Fruit fly (Drosophila melanogaster) Kc167 (cell line): ENCODE measurements around the gene CG17806.

ENCODE experiments used
- h ChIP-seq: fragments of >200 bp; optimal IDR thresholded peaks from 3 replicates; lab custom pipeline; 2018; ENCODE audit warnings: missing external identifiers
- insv ChIP-seq: fragments of >200 bp; optimal IDR thresholded peaks from 3 replicates; lab custom pipeline; 2018; ENCODE audit warnings: missing external identifiers
- psq ChIP-seq: fragments of >200 bp; optimal IDR thresholded peaks from 2 replicates; lab custom pipeline; 2017; ENCODE audit warnings: missing external identifiers
- ttk ChIP-seq: sonication (Bioruptor generic); optimal IDR thresholded peaks from 2 replicates; lab custom pipeline; 2017; ENCODE audit warnings: missing external identifiers

dm6 chr3R:17774538-17774937 lies 28.5 kb downstream of the CG17806 start:
- TF ChIP-seq h (lab: Kevin White, UChicago), result no peak
- TF ChIP-seq psq (lab: Kevin White, UChicago), result no peak
- no peak for TF ChIP-seq ttk (lab: Kevin White, UChicago)
- no peak for TF ChIP-seq insv (lab: Kevin White, UChicago)
